Fruit fly (Drosophila melanogaster) whole organism, wandering third instar larva: ENCODE results near the gene CG14693.
A peak's percentile ranks its signal among the peaks of the same experiment; 100 is the strongest.

Source experiments
- Abd-B ChIP-seq: fragments of >200 bp; optimal IDR thresholded peaks from 2 replicates; lab custom pipeline; 2017; ENCODE audit warnings: missing biosample characterization, missing genetic modification characterization
- CG32264 ChIP-seq: fragments of 200-800 bp; sonication (Bioruptor generic); optimal IDR thresholded peaks from 2 replicates; lab custom pipeline; 2016; ENCODE audit warnings: missing biosample characterization, missing genetic modification characterization
- CG9705 ChIP-seq: fragments of 200-800 bp; sonication (Bioruptor generic); optimal IDR thresholded peaks from 2 replicates; lab custom pipeline; 2018; ENCODE audit warnings: missing biosample characterization, mild to moderate bottlenecking, missing genetic modification characterization
- CrebA ChIP-seq: fragments of 200-800 bp; sonication (Bioruptor generic); optimal IDR thresholded peaks from 2 replicates; lab custom pipeline; 2016; ENCODE audit warnings: missing biosample characterization, mild to moderate bottlenecking, missing genetic modification characterization, borderline replicate concordance
- Dfd ChIP-seq: fragments of >200 bp; optimal IDR thresholded peaks from 2 replicates; lab custom pipeline; 2017; ENCODE audit warnings: missing biosample characterization, missing genetic modification characterization
- Dif ChIP-seq: fragments of 200-275, 200-300 bp; sonication (Bioruptor generic); optimal IDR thresholded peaks from 2 replicates; lab custom pipeline; 2018; ENCODE audit warnings: missing biosample characterization, missing genetic modification characterization; ENCODE audit not compliant: partially characterized antibody
- GATAd ChIP-seq: sonication (Bioruptor generic); optimal IDR thresholded peaks from 2 replicates; lab custom pipeline; 2016; ENCODE audit warnings: missing biosample characterization, missing genetic modification characterization
- HLH106 ChIP-seq: fragments of 200-800 bp; optimal IDR thresholded peaks from 3 replicates; lab custom pipeline; 2019; ENCODE audit warnings: missing biosample characterization, mild to moderate bottlenecking, missing genetic modification characterization, moderate library complexity
- Hnf4 ChIP-seq: fragments of 200-800 bp; sonication (Bioruptor generic); optimal IDR thresholded peaks from 2 replicates; lab custom pipeline; 2016; ENCODE audit warnings: missing biosample characterization, mild to moderate bottlenecking, missing genetic modification characterization
- Hr78 ChIP-seq: fragments of >200 bp; optimal IDR thresholded peaks from 2 replicates; lab custom pipeline; 2017; ENCODE audit warnings: missing biosample characterization, missing genetic modification characterization
- Hr83 ChIP-seq: fragments of 200-300 bp; sonication (Bioruptor generic); optimal IDR thresholded peaks from 2 replicates; lab custom pipeline; 2016; ENCODE audit warnings: missing biosample characterization, mild to moderate bottlenecking, missing genetic modification characterization, moderate library complexity; ENCODE audit not compliant: poor library complexity, severe bottlenecking
- Jra ChIP-seq: sonication (Bioruptor generic); optimal IDR thresholded peaks from 2 replicates; lab custom pipeline; 2016; ENCODE audit warnings: missing biosample characterization, missing genetic modification characterization
- Mio ChIP-seq: sonication (Bioruptor generic); optimal IDR thresholded peaks from 2 replicates; lab custom pipeline; 2016; ENCODE audit warnings: missing biosample characterization, missing genetic modification characterization
- Myc ChIP-seq: fragments of >200 bp; optimal IDR thresholded peaks from 2 replicates; lab custom pipeline; 2017
- N ChIP-seq: fragments of >200 bp; optimal IDR thresholded peaks from 2 replicates; lab custom pipeline; 2018; ENCODE audit warnings: missing biosample characterization, missing external identifiers, missing genetic modification characterization
- OdsH ChIP-seq: fragments of 200-800 bp; sonication (Bioruptor generic); optimal IDR thresholded peaks from 2 replicates; lab custom pipeline; 2016; ENCODE audit warnings: missing biosample characterization, mild to moderate bottlenecking, missing genetic modification characterization
- Rel ChIP-seq, 2 experiments: fragments of 200-800 bp; sonication (Bioruptor generic) in 1 of 2; optimal IDR thresholded peaks; 2 replicates in 1 of 2; 3 replicates in 1 of 2; lab custom pipeline; 2016 to 2019; ENCODE audit warnings: mild to moderate bottlenecking in 2 of 2, missing biosample characterization in 2 of 2, missing genetic modification characterization in 2 of 2, moderate library complexity in 1 of 2
- Sp1 ChIP-seq: fragments of 200-800 bp; sonication (Bioruptor generic); optimal IDR thresholded peaks from 3 replicates; lab custom pipeline; 2019; ENCODE audit warnings: missing biosample characterization, mild to moderate bottlenecking, missing genetic modification characterization, moderate library complexity
- Vsx2 ChIP-seq: fragments of 200-300, 225-300 bp; sonication (Bioruptor generic); optimal IDR thresholded peaks from 2 replicates; lab custom pipeline; 2018; ENCODE audit warnings: missing biosample characterization, missing genetic modification characterization; ENCODE audit not compliant: partially characterized antibody
- br ChIP-seq: fragments of 200-800 bp; sonication (Bioruptor generic); optimal IDR thresholded peaks from 2 replicates; lab custom pipeline; 2016; ENCODE audit warnings: missing biosample characterization, missing genetic modification characterization
- brk ChIP-seq: fragments of 200-800 bp; sonication (Bioruptor generic); optimal IDR thresholded peaks from 2 replicates; lab custom pipeline; 2016; ENCODE audit warnings: missing biosample characterization, mild to moderate bottlenecking, missing genetic modification characterization
- dl ChIP-seq, 2 experiments: fragments of 175-275, 200-275 bp in 1 of 2; fragments of 200-275 bp in 1 of 2; sonication (Bioruptor generic); optimal IDR thresholded peaks; lab custom pipeline; 2018; ENCODE audit warnings: mild to moderate bottlenecking in 2 of 2, missing biosample characterization in 2 of 2, missing genetic modification characterization in 2 of 2, moderate library complexity in 2 of 2; ENCODE audit not compliant: partially characterized antibody in 2 of 2, insufficient read depth in 1 of 2
- dmrt93B ChIP-seq: fragments of 200-800 bp; sonication (Bioruptor generic); optimal IDR thresholded peaks from 2 replicates; lab custom pipeline; 2018; ENCODE audit warnings: missing biosample characterization, mild to moderate bottlenecking, missing genetic modification characterization
- dsf ChIP-seq: sonication (Bioruptor generic); optimal IDR thresholded peaks from 2 replicates; lab custom pipeline; 2016; ENCODE audit warnings: missing biosample characterization, missing genetic modification characterization, borderline replicate concordance
- ey ChIP-seq: fragments of 200-800 bp; sonication (Bioruptor generic); optimal IDR thresholded peaks from 2 replicates; lab custom pipeline; 2016; ENCODE audit warnings: missing biosample characterization, missing genetic modification characterization
- foxo ChIP-seq, 2 experiments: fragments of 200-800 bp; sonication (Bioruptor generic); optimal IDR thresholded peaks; 2 replicates in 1 of 2; 3 replicates in 1 of 2; lab custom pipeline; 2016 to 2017; ENCODE audit warnings: missing biosample characterization in 2 of 2, missing genetic modification characterization in 2 of 2
- fru ChIP-seq: fragments of 200-800 bp; sonication (Bioruptor generic); optimal IDR thresholded peaks from 3 replicates; lab custom pipeline; 2016; ENCODE audit warnings: missing biosample characterization, mild to moderate bottlenecking, missing genetic modification characterization
- h ChIP-seq: fragments of 200-800 bp; sonication (Bioruptor generic); optimal IDR thresholded peaks from 3 replicates; lab custom pipeline; 2016; ENCODE audit warnings: missing biosample characterization, mild to moderate bottlenecking, missing genetic modification characterization
- jim ChIP-seq: fragments of 175-275, 200-325 bp; sonication (Bioruptor generic); optimal IDR thresholded peaks from 2 replicates; lab custom pipeline; 2016; ENCODE audit warnings: missing biosample characterization, mild to moderate bottlenecking, missing genetic modification characterization
- lola ChIP-seq: fragments of >200 bp; optimal IDR thresholded peaks from 2 replicates; lab custom pipeline; 2017; ENCODE audit warnings: missing biosample characterization, missing genetic modification characterization
- pan ChIP-seq: fragments of >200 bp; optimal IDR thresholded peaks from 2 replicates; lab custom pipeline; 2017
- psq ChIP-seq: fragments of 200-800 bp; sonication (Bioruptor generic); optimal IDR thresholded peaks from 3 replicates; lab custom pipeline; 2017; ENCODE audit warnings: missing biosample characterization, mild to moderate bottlenecking, missing genetic modification characterization, moderate library complexity
- rgr ChIP-seq: fragments of 200-800 bp; sonication (Bioruptor generic); optimal IDR thresholded peaks from 3 replicates; lab custom pipeline; 2016; ENCODE audit warnings: missing biosample characterization, mild to moderate bottlenecking, missing genetic modification characterization
- sage ChIP-seq: fragments of 200-800 bp; sonication (Bioruptor generic); optimal IDR thresholded peaks from 2 replicates; lab custom pipeline; 2016; ENCODE audit warnings: missing biosample characterization, mild to moderate bottlenecking, missing genetic modification characterization
- sv ChIP-seq: fragments of 200-800 bp; sonication (Bioruptor generic); optimal IDR thresholded peaks from 3 replicates; lab custom pipeline; 2016; ENCODE audit warnings: missing biosample characterization, missing genetic modification characterization
- tai ChIP-seq: sonication (Bioruptor generic); optimal IDR thresholded peaks from 2 replicates; lab custom pipeline; 2016; ENCODE audit warnings: missing biosample characterization, missing genetic modification characterization
- usp ChIP-seq: fragments of >200 bp; optimal IDR thresholded peaks from 2 replicates; lab custom pipeline; 2017; ENCODE audit warnings: missing biosample characterization, missing genetic modification characterization
- woc ChIP-seq: sonication (Bioruptor generic); optimal IDR thresholded peaks from 2 replicates; lab custom pipeline; 2016; ENCODE audit warnings: missing biosample characterization, mild to moderate bottlenecking, missing genetic modification characterization

The CG14693 gene

dm6 chr3R:10832526-10833165 is 17.8 kb upstream of the CG14693 start:
- TF ChIP-seq HLH106, result peak; percentile 7
- TF ChIP-seq foxo (GFP tag; optimal IDR thresholded peaks at IDR 0.05; lab: Kevin White, UChicago), result peak in 1 of 2 experiments; percentile 47
- TF ChIP-seq fru, result peak; percentile 34
- TF ChIP-seq CG9705 (GFP tag; lab: Kevin White, UChicago), result no peak
- TF ChIP-seq h (GFP tag; lab: Kevin White, UChicago), result peak; percentile 47
- TF ChIP-seq Jra (GFP tag; lab: Kevin White, UChicago), result no peak
- TF ChIP-seq Vsx2 (GFP tag; lab: Kevin White, UChicago), result no peak
- no peak for TF ChIP-seq CrebA (GFP tag; lab: Kevin White, UChicago)
- no peak for TF ChIP-seq Sp1 (GFP tag; lab: Kevin White, UChicago)
- peak; percentile 9 for TF ChIP-seq dmrt93B (GFP tag; lab: Kevin White, UChicago)
- TF ChIP-seq tai, result no peak
- TF ChIP-seq, all 38 proteins: peak for 5

- TF ChIP-seq foxo (GFP tag; optimal IDR thresholded peaks at IDR 0.05; lab: Kevin White, UChicago), result no peak
- TF ChIP-seq Sp1 (GFP tag; lab: Kevin White, UChicago), result no peak
- no peak for TF ChIP-seq fru
- TF ChIP-seq psq (GFP tag; lab: Kevin White, UChicago), result no peak
- TF ChIP-seq Myc (lab: Kevin White, UChicago), result no peak
- TF ChIP-seq jim (GFP tag; lab: Kevin White, UChicago), result no peak
- TF ChIP-seq CG32264 (GFP tag; lab: Kevin White, UChicago), result no peak
- no peak for TF ChIP-seq Rel (GFP tag; optimal IDR thresholded peaks at IDR 0.05; lab: Kevin White, UChicago)
- TF ChIP-seq Rel (tag; optimal IDR thresholded peaks at IDR 0.05; lab: Kevin White, UChicago), result no peak
- TF ChIP-seq br (GFP tag; lab: Kevin White, UChicago), result no peak
- TF ChIP-seq Hr83, result no peak
- no peak for TF ChIP-seq woc (GFP tag; lab: Kevin White, UChicago)
- no peak for TF ChIP-seq pan
- TF ChIP-seq sage (GFP tag; lab: Kevin White, UChicago), result no peak
- TF ChIP-seq Hr78 (GFP tag; lab: Kevin White, UChicago), result no peak
These were observed 14.9 kb upstream of the CG14693 start for dm6 chr3R:10829746-10830145.

dm6 chr3R:10828688-10829087 is 13.8 kb upstream of the CG14693 start:
- TF ChIP-seq sage (GFP tag; lab: Kevin White, UChicago), result no peak
- no peak for TF ChIP-seq woc (GFP tag; lab: Kevin White, UChicago)
- TF ChIP-seq Rel (GFP tag; optimal IDR thresholded peaks at IDR 0.05; lab: Kevin White, UChicago), result peak; percentile 8
- TF ChIP-seq Rel (tag; optimal IDR thresholded peaks at IDR 0.05; lab: Kevin White, UChicago), result no peak

dm6 chr3R:10826796-10827524 is 12.1 kb upstream of the CG14693 start, which contains the start of gene Cad86C:
Gene Cad86C, plus strand, starts transcription at chr3R:10827079.
- TF ChIP-seq ey (GFP tag; lab: Kevin White, UChicago) (no peak), CG32264 (GFP tag; lab: Kevin White, UChicago) (no peak), Vsx2 (GFP tag; lab: Kevin White, UChicago) (peak; percentile 93), h (GFP tag; lab: Kevin White, UChicago) (peak; percentile 33), rgr (GFP tag; lab: Kevin White, UChicago) (peak; percentile 6), pan (no peak), jim (GFP tag; lab: Kevin White, UChicago) (no peak), brk (GFP tag; lab: Kevin White, UChicago) (peak; percentile 28), N (GFP tag; lab: Kevin White, UChicago) (no peak), sage (GFP tag; lab: Kevin White, UChicago) (peak; percentile 11), lola (GFP tag; lab: Kevin White, UChicago) (no peak), HLH106 (no peak), Hnf4 (GFP tag; lab: Kevin White, UChicago) (no peak), Mio (GFP tag; lab: Kevin White, UChicago) (no peak), tai (no peak), woc (GFP tag; lab: Kevin White, UChicago) (no peak), Hr83 (peak; percentile 25), dsf (GFP tag; lab: Kevin White, UChicago) (no peak), Dif (GFP tag; lab: Kevin White, UChicago) (peak; percentile 93), dl (GFP tag; optimal IDR thresholded peaks at IDR 0.05; lab: Kevin White, UChicago; ENCODE audit: insufficient read depth in 1 of 2, partially characterized antibody in 2 of 2) (peak; percentile 77 to 93), GATAd (GFP tag; lab: Kevin White, UChicago) (no peak), CG9705 (GFP tag; lab: Kevin White, UChicago) (no peak), usp (GFP tag; lab: Kevin White, UChicago) (no peak), psq (GFP tag; lab: Kevin White, UChicago) (no peak), Abd-B (GFP tag; lab: Kevin White, UChicago) (no peak), Rel (GFP tag; optimal IDR thresholded peaks at IDR 0.05; lab: Kevin White, UChicago) (peak; percentile 67), Rel (tag; optimal IDR thresholded peaks at IDR 0.05; lab: Kevin White, UChicago) (no peak), sv (GFP tag; lab: Kevin White, UChicago) (no peak), br (GFP tag; lab: Kevin White, UChicago) (no peak), Dfd (no peak), Hr78 (GFP tag; lab: Kevin White, UChicago) (no peak), Myc (lab: Kevin White, UChicago) (no peak), Sp1 (GFP tag; lab: Kevin White, UChicago) (no peak), OdsH (GFP tag; lab: Kevin White, UChicago) (no peak), fru (no peak)
